Fruit fly (Drosophila melanogaster) whole organism, wandering third instar larva: ENCODE results near the gene Samuel.

Experiments used
- CG32264 ChIP-seq: fragments of 200-800 bp; sonication (Bioruptor generic); optimal IDR thresholded peaks from 2 replicates; lab custom pipeline; 2016; ENCODE audit warnings: missing biosample characterization, missing genetic modification characterization
- CrebA ChIP-seq: fragments of 200-800 bp; sonication (Bioruptor generic); optimal IDR thresholded peaks from 2 replicates; lab custom pipeline; 2016; ENCODE audit warnings: missing biosample characterization, mild to moderate bottlenecking, missing genetic modification characterization, borderline replicate concordance
- Dfd ChIP-seq: fragments of >200 bp; optimal IDR thresholded peaks from 2 replicates; lab custom pipeline; 2017; ENCODE audit warnings: missing biosample characterization, missing genetic modification characterization
- Dif ChIP-seq: fragments of 200-275, 200-300 bp; sonication (Bioruptor generic); optimal IDR thresholded peaks from 2 replicates; lab custom pipeline; 2018; ENCODE audit warnings: missing biosample characterization, missing genetic modification characterization; ENCODE audit not compliant: partially characterized antibody
- GATAd ChIP-seq: sonication (Bioruptor generic); optimal IDR thresholded peaks from 2 replicates; lab custom pipeline; 2016; ENCODE audit warnings: missing biosample characterization, missing genetic modification characterization
- Hnf4 ChIP-seq: fragments of 200-800 bp; sonication (Bioruptor generic); optimal IDR thresholded peaks from 2 replicates; lab custom pipeline; 2016; ENCODE audit warnings: missing biosample characterization, mild to moderate bottlenecking, missing genetic modification characterization
- Hr78 ChIP-seq: fragments of >200 bp; optimal IDR thresholded peaks from 2 replicates; lab custom pipeline; 2017; ENCODE audit warnings: missing biosample characterization, missing genetic modification characterization
- Hr83 ChIP-seq: fragments of 200-300 bp; sonication (Bioruptor generic); optimal IDR thresholded peaks from 2 replicates; lab custom pipeline; 2016; ENCODE audit warnings: missing biosample characterization, mild to moderate bottlenecking, missing genetic modification characterization, moderate library complexity; ENCODE audit not compliant: poor library complexity, severe bottlenecking
- Jra ChIP-seq: sonication (Bioruptor generic); optimal IDR thresholded peaks from 2 replicates; lab custom pipeline; 2016; ENCODE audit warnings: missing biosample characterization, missing genetic modification characterization
- Mio ChIP-seq: sonication (Bioruptor generic); optimal IDR thresholded peaks from 2 replicates; lab custom pipeline; 2016; ENCODE audit warnings: missing biosample characterization, missing genetic modification characterization
- Myc ChIP-seq: fragments of >200 bp; optimal IDR thresholded peaks from 2 replicates; lab custom pipeline; 2017
- N ChIP-seq: fragments of >200 bp; optimal IDR thresholded peaks from 2 replicates; lab custom pipeline; 2018; ENCODE audit warnings: missing biosample characterization, missing external identifiers, missing genetic modification characterization
- OdsH ChIP-seq: fragments of 200-800 bp; sonication (Bioruptor generic); optimal IDR thresholded peaks from 2 replicates; lab custom pipeline; 2016; ENCODE audit warnings: missing biosample characterization, mild to moderate bottlenecking, missing genetic modification characterization
- br ChIP-seq: fragments of 200-800 bp; sonication (Bioruptor generic); optimal IDR thresholded peaks from 2 replicates; lab custom pipeline; 2016; ENCODE audit warnings: missing biosample characterization, missing genetic modification characterization
- brk ChIP-seq: fragments of 200-800 bp; sonication (Bioruptor generic); optimal IDR thresholded peaks from 2 replicates; lab custom pipeline; 2016; ENCODE audit warnings: missing biosample characterization, mild to moderate bottlenecking, missing genetic modification characterization
- dl ChIP-seq, 2 experiments: fragments of 175-275, 200-275 bp in 1 of 2; fragments of 200-275 bp in 1 of 2; sonication (Bioruptor generic); optimal IDR thresholded peaks; lab custom pipeline; 2018; ENCODE audit warnings: mild to moderate bottlenecking in 2 of 2, missing biosample characterization in 2 of 2, missing genetic modification characterization in 2 of 2, moderate library complexity in 2 of 2; ENCODE audit not compliant: partially characterized antibody in 2 of 2, insufficient read depth in 1 of 2
- dsf ChIP-seq: sonication (Bioruptor generic); optimal IDR thresholded peaks from 2 replicates; lab custom pipeline; 2016; ENCODE audit warnings: missing biosample characterization, missing genetic modification characterization, borderline replicate concordance
- ey ChIP-seq: fragments of 200-800 bp; sonication (Bioruptor generic); optimal IDR thresholded peaks from 2 replicates; lab custom pipeline; 2016; ENCODE audit warnings: missing biosample characterization, missing genetic modification characterization
- foxo ChIP-seq, 2 experiments: fragments of 200-800 bp; sonication (Bioruptor generic); optimal IDR thresholded peaks; 2 replicates in 1 of 2; 3 replicates in 1 of 2; lab custom pipeline; 2016 to 2017; ENCODE audit warnings: missing biosample characterization in 2 of 2, missing genetic modification characterization in 2 of 2
- fru ChIP-seq: fragments of 200-800 bp; sonication (Bioruptor generic); optimal IDR thresholded peaks from 3 replicates; lab custom pipeline; 2016; ENCODE audit warnings: missing biosample characterization, mild to moderate bottlenecking, missing genetic modification characterization
- h ChIP-seq: fragments of 200-800 bp; sonication (Bioruptor generic); optimal IDR thresholded peaks from 3 replicates; lab custom pipeline; 2016; ENCODE audit warnings: missing biosample characterization, mild to moderate bottlenecking, missing genetic modification characterization
- jim ChIP-seq: fragments of 175-275, 200-325 bp; sonication (Bioruptor generic); optimal IDR thresholded peaks from 2 replicates; lab custom pipeline; 2016; ENCODE audit warnings: missing biosample characterization, mild to moderate bottlenecking, missing genetic modification characterization
- lola ChIP-seq: fragments of >200 bp; optimal IDR thresholded peaks from 2 replicates; lab custom pipeline; 2017; ENCODE audit warnings: missing biosample characterization, missing genetic modification characterization
- pan ChIP-seq: fragments of >200 bp; optimal IDR thresholded peaks from 2 replicates; lab custom pipeline; 2017
- psq ChIP-seq: fragments of 200-800 bp; sonication (Bioruptor generic); optimal IDR thresholded peaks from 3 replicates; lab custom pipeline; 2017; ENCODE audit warnings: missing biosample characterization, mild to moderate bottlenecking, missing genetic modification characterization, moderate library complexity
- rgr ChIP-seq: fragments of 200-800 bp; sonication (Bioruptor generic); optimal IDR thresholded peaks from 3 replicates; lab custom pipeline; 2016; ENCODE audit warnings: missing biosample characterization, mild to moderate bottlenecking, missing genetic modification characterization
- sage ChIP-seq: fragments of 200-800 bp; sonication (Bioruptor generic); optimal IDR thresholded peaks from 2 replicates; lab custom pipeline; 2016; ENCODE audit warnings: missing biosample characterization, mild to moderate bottlenecking, missing genetic modification characterization
- sv ChIP-seq: fragments of 200-800 bp; sonication (Bioruptor generic); optimal IDR thresholded peaks from 3 replicates; lab custom pipeline; 2016; ENCODE audit warnings: missing biosample characterization, missing genetic modification characterization
- tai ChIP-seq: sonication (Bioruptor generic); optimal IDR thresholded peaks from 2 replicates; lab custom pipeline; 2016; ENCODE audit warnings: missing biosample characterization, missing genetic modification characterization
- usp ChIP-seq: fragments of >200 bp; optimal IDR thresholded peaks from 2 replicates; lab custom pipeline; 2017; ENCODE audit warnings: missing biosample characterization, missing genetic modification characterization
- woc ChIP-seq: sonication (Bioruptor generic); optimal IDR thresholded peaks from 2 replicates; lab custom pipeline; 2016; ENCODE audit warnings: missing biosample characterization, mild to moderate bottlenecking, missing genetic modification characterization

Samuel gene

dm6 chr2L:11032285-11032970, 34.4 kb downstream of the Samuel start:
- TF ChIP-seq woc (GFP tag; lab: Kevin White, UChicago) (no peak), foxo (GFP tag; optimal IDR thresholded peaks at IDR 0.05; lab: Kevin White, UChicago) (no peak), Myc (lab: Kevin White, UChicago) (no peak), pan (lab: Kevin White, UChicago) (no peak), Hnf4 (GFP tag; lab: Kevin White, UChicago) (no peak), OdsH (GFP tag; lab: Kevin White, UChicago) (no peak), Dfd (GFP tag; lab: Kevin White, UChicago) (no peak), Jra (GFP tag; lab: Kevin White, UChicago) (no peak), Mio (GFP tag; lab: Kevin White, UChicago) (no peak), dl (GFP tag; optimal IDR thresholded peaks at IDR 0.05; lab: Kevin White, UChicago; ENCODE audit: insufficient read depth in 1 of 2, partially characterized antibody in 2 of 2) (no peak), lola (no peak), h (GFP tag; lab: Kevin White, UChicago) (no peak)

- TF ChIP-seq Dif (GFP tag; lab: Kevin White, UChicago) (no peak), dsf (GFP tag; lab: Kevin White, UChicago) (no peak), br (GFP tag; lab: Kevin White, UChicago) (no peak), GATAd (GFP tag; lab: Kevin White, UChicago) (no peak), tai (GFP tag; lab: Kevin White, UChicago) (no peak), brk (GFP tag; lab: Kevin White, UChicago) (no peak), fru (no peak), OdsH (GFP tag; lab: Kevin White, UChicago) (no peak), sage (GFP tag; lab: Kevin White, UChicago) (no peak), Mio (GFP tag; lab: Kevin White, UChicago) (no peak), Myc (lab: Kevin White, UChicago) (no peak), sv (GFP tag; lab: Kevin White, UChicago) (no peak), pan (lab: Kevin White, UChicago) (no peak), dl (GFP tag; optimal IDR thresholded peaks at IDR 0.05; lab: Kevin White, UChicago; ENCODE audit: insufficient read depth in 1 of 2, partially characterized antibody in 2 of 2) (no peak), jim (GFP tag; lab: Kevin White, UChicago) (no peak), CG32264 (GFP tag; lab: Kevin White, UChicago) (no peak), woc (GFP tag; lab: Kevin White, UChicago) (no peak), N (GFP tag; lab: Kevin White, UChicago) (no peak), Dfd (GFP tag; lab: Kevin White, UChicago) (no peak)
These were observed 38.8 kb downstream of the Samuel start for dm6 chr2L:11027825-11028496.

dm6 chr2L:11027213-11027612, 39.6 kb downstream of the Samuel start:
- TF ChIP-seq psq (no peak), rgr (GFP tag; lab: Kevin White, UChicago) (no peak), Hr78 (GFP tag; lab: Kevin White, UChicago) (no peak), ey (GFP tag; lab: Kevin White, UChicago) (no peak), dl (GFP tag; optimal IDR thresholded peaks at IDR 0.05; lab: Kevin White, UChicago; ENCODE audit: insufficient read depth in 1 of 2, partially characterized antibody in 2 of 2) (no peak), br (GFP tag; lab: Kevin White, UChicago) (no peak), Dfd (GFP tag; lab: Kevin White, UChicago) (no peak), Hnf4 (GFP tag; lab: Kevin White, UChicago) (no peak), usp (GFP tag; lab: Kevin White, UChicago) (no peak), Mio (GFP tag; lab: Kevin White, UChicago) (no peak), CrebA (no peak), dsf (GFP tag; lab: Kevin White, UChicago) (no peak), Hr83 (no peak), sage (GFP tag; lab: Kevin White, UChicago) (no peak)

DNA sequence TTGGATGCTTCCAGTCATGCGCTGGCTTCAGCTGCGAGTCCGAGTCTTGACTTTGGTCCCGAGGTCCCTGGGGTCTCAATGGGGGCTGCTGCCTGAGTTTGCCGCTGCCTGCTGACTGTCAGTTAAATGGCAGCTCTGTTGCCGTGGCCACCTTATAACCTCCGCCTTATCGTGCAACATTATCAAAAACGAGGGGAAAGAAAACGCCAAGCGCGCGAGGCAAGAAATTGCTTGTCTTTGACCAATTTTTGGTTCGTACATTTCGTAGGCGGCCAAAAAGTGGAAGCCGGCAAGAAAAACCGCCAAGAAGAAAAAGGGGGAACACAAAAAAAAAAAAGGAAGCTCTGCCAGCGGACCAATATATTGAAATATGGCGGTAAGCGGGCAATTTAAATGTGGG, 42.9 kb downstream of the Samuel start:
- peak; percentile 1 for TF ChIP-seq brk (GFP tag; lab: Kevin White, UChicago)
- TF ChIP-seq lola, result no peak
- no peak for TF ChIP-seq OdsH (GFP tag; lab: Kevin White, UChicago)
- no peak for TF ChIP-seq Myc (lab: Kevin White, UChicago)
- no peak for TF ChIP-seq Dif (GFP tag; lab: Kevin White, UChicago)
- TF ChIP-seq fru, result peak; percentile 15
- no peak for TF ChIP-seq foxo (GFP tag; optimal IDR thresholded peaks at IDR 0.05; lab: Kevin White, UChicago)
- no peak for TF ChIP-seq sv (GFP tag; lab: Kevin White, UChicago)
- no peak for TF ChIP-seq dl (GFP tag; optimal IDR thresholded peaks at IDR 0.05; lab: Kevin White, UChicago; ENCODE audit: insufficient read depth in 1 of 2, partially characterized antibody in 2 of 2)
- TF ChIP-seq Jra (GFP tag; lab: Kevin White, UChicago), result no peak
- TF ChIP-seq, all 38 proteins: peak for 2
